Worm (Caenorhabditis elegans) whole organism, early embryonic: ENCODE data around the gene subs-4.

Source experiments
- B0310.2 ChIP-seq: sonication (generic microtip); optimal IDR thresholded peaks from 2 replicates; lab custom pipeline; 2016; ENCODE audit warnings: mild to moderate bottlenecking, missing genetic modification characterization, missing compliant biosample characterization
- F13C5.2 ChIP-seq: sonication (generic microtip); optimal IDR thresholded peaks from 2 replicates; lab custom pipeline; 2017; ENCODE audit warnings: mild to moderate bottlenecking, missing genetic modification characterization, inconsistent platforms, missing compliant biosample characterization
- aly-1 ChIP-seq: sonication (generic microtip); optimal IDR thresholded peaks from 2 replicates; lab custom pipeline; 2016; ENCODE audit warnings: missing genetic modification characterization, missing compliant biosample characterization
- ama-1 ChIP-seq: fragments of 150-350 bp; optimal IDR thresholded peaks from 2 replicates; lab custom pipeline; 2014
- ceh-13 ChIP-seq: fragments of 200-800 bp; sonication (Bioruptor generic); optimal IDR thresholded peaks from 2 replicates; lab custom pipeline; 2018; ENCODE audit warnings: mild to moderate bottlenecking, missing genetic modification characterization, missing compliant biosample characterization
- ets-7 ChIP-seq: sonication (generic microtip); optimal IDR thresholded peaks from 2 replicates; lab custom pipeline; 2016; ENCODE audit warnings: missing genotype, missing genetic modification characterization, missing compliant biosample characterization
- flt-1 ChIP-seq: fragments of 200-800 bp; sonication (Bioruptor generic); IDR thresholded peaks from 2 replicates; pipeline ENCODE4 v1.3.6; 2022; ENCODE audit warnings: missing genetic modification characterization, missing compliant biosample characterization
- hmg-4 ChIP-seq: fragments of 200-800 bp; sonication (Bioruptor generic); optimal IDR thresholded peaks from 2 replicates; lab custom pipeline; 2018; ENCODE audit warnings: mild to moderate bottlenecking, missing genetic modification characterization, missing compliant biosample characterization
- pes-1 ChIP-seq: fragments of 200-800 bp; sonication (Bioruptor generic); IDR thresholded peaks from 2 replicates; pipeline ENCODE4 v1.3.6; 2022; ENCODE audit warnings: missing genetic modification reagents, missing genetic modification characterization, missing compliant biosample characterization
- scrt-1 ChIP-seq: fragments of 200-800 bp; sonication (Bioruptor generic); IDR thresholded peaks from 2 replicates; pipeline ENCODE4 v1.3.6; 2022; ENCODE audit warnings: missing genetic modification characterization, missing compliant biosample characterization
- sea-1 ChIP-seq: fragments of 200-800 bp; sonication (Bioruptor generic); conservative IDR thresholded peaks from 2 replicates; pipeline ENCODE4 v1.3.6; 2022; ENCODE audit warnings: missing genetic modification characterization, missing compliant biosample characterization
- tbx-37 ChIP-seq: fragments of 200-800 bp; sonication (Bioruptor generic); conservative IDR thresholded peaks from 2 replicates; pipeline ENCODE4 v1.3.6; 2022; ENCODE audit warnings: missing genetic modification reagents, missing genetic modification characterization, missing compliant biosample characterization
- tra-4 ChIP-seq: sonication (generic microtip); optimal IDR thresholded peaks from 2 replicates; lab custom pipeline; 2017; ENCODE audit warnings: missing genetic modification characterization, missing compliant biosample characterization

DNA sequence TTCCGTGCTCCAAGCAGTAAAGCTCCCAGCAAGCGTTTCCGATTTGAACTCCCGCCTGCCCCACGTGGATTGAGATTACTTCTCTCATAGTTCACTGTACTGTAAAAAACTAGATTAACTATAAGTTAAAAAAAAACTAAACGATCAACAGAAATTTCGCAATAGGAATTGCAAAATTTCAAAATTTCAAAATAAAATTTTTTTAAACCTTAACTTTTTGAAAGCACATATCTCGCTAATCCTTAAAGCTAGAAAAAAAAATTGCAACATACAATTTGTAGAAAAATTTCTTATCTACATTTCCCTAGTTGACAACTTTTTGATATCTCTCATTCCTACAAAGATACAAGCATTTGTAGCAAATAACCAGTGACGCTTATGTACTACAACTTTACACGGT is 10.3 kb upstream of the subs-4 start, which contains the start of gene tba-7:
- TF ChIP-seq pes-1 (GFP tag; lab: Robert Waterston, UW) (no peak), tra-4 (tag; lab: Kevin White, UChicago) (no peak), B0310.2 (no peak), ama-1 (no peak), aly-1 (no peak), flt-1 (no peak), scrt-1 (GFP tag; lab: Robert Waterston, UW) (no peak), ceh-13 (GFP tag; lab: Kevin White, UChicago) (no peak), tbx-37 (no peak), sea-1 (GFP tag; lab: Robert Waterston, UW) (no peak), F13C5.2 (no peak), ets-7 (tag; lab: Kevin White, UChicago) (no peak), hmg-4 (no peak)
